Fruit fly (Drosophila melanogaster) whole organism, embryonic: ENCODE measurements around the gene CG13482.

Experiments used
- Ada2b ChIP-seq: fragments of 200-800 bp; sonication (Bioruptor generic); IDR thresholded peaks from 2 replicates; pipeline ENCODE4 v1.3.6; 2022; ENCODE audit warnings: missing biosample characterization, missing genetic modification characterization
- Atf-2 ChIP-seq: fragments of 200-800 bp; sonication (Bioruptor generic); optimal IDR thresholded peaks from 2 replicates; lab custom pipeline; 2016; ENCODE audit warnings: missing biosample characterization, missing genetic modification characterization
- Awh ChIP-seq: fragments of 200-800 bp; sonication (Bioruptor generic); IDR thresholded peaks from 2 replicates; pipeline ENCODE4, ENCODE4 v1.3.6; 2022; ENCODE audit warnings: missing biosample characterization, missing genetic modification characterization
- B-H2 ChIP-seq: fragments of 200-800 bp; sonication (Bioruptor generic); optimal IDR thresholded peaks from 2 replicates; lab custom pipeline; 2018; ENCODE audit warnings: missing biosample characterization, mild to moderate bottlenecking, missing genetic modification characterization
- Bgb ChIP-seq: fragments of 200-800 bp; sonication (Bioruptor generic); IDR thresholded peaks from 2 replicates; pipeline ENCODE4 v1.3.6; 2022; ENCODE audit warnings: missing biosample characterization, missing genetic modification characterization; ENCODE audit not compliant: partially characterized antibody
- Blimp-1 ChIP-seq: fragments of 200-800 bp; sonication (Bioruptor generic); optimal IDR thresholded peaks from 3 replicates; lab custom pipeline; 2018; ENCODE audit warnings: missing biosample characterization, missing genetic modification characterization, mild to moderate bottlenecking, moderate library complexity, missing genetic modification reagents
- BtbVII ChIP-seq: fragments of 200-800 bp; sonication (Bioruptor generic); optimal IDR thresholded peaks from 3 replicates; lab custom pipeline; 2017; ENCODE audit warnings: missing biosample characterization, mild to moderate bottlenecking, missing genetic modification characterization
- CG11696 ChIP-seq: fragments of 200-800 bp; sonication (Bioruptor generic); IDR thresholded peaks from 2 replicates; pipeline ENCODE4 v1.3.6; 2022; ENCODE audit warnings: missing biosample characterization, missing genetic modification characterization
- CG12299 ChIP-seq: fragments of 200-800 bp; sonication (Bioruptor generic); optimal IDR thresholded peaks from 2 replicates; lab custom pipeline; 2018; ENCODE audit warnings: missing biosample characterization, mild to moderate bottlenecking, missing genetic modification characterization
- CG15073 ChIP-seq: fragments of 200-800 bp; sonication (Bioruptor generic); optimal IDR thresholded peaks from 2 replicates; lab custom pipeline; 2016; ENCODE audit warnings: missing biosample characterization, missing genetic modification characterization
- CG15269 ChIP-seq: fragments of 200-800 bp; sonication (Bioruptor generic); optimal IDR thresholded peaks from 2 replicates; lab custom pipeline; 2018; ENCODE audit warnings: missing biosample characterization, mild to moderate bottlenecking, missing genetic modification characterization, moderate library complexity
- CG17359 ChIP-seq: fragments of 200-800 bp; sonication (Bioruptor generic); optimal IDR thresholded peaks from 3 replicates; lab custom pipeline; 2018; ENCODE audit warnings: missing biosample characterization, mild to moderate bottlenecking, missing genetic modification characterization, moderate library complexity
- CG17612 ChIP-seq: fragments of 200-800 bp; sonication (Bioruptor generic); IDR thresholded peaks from 2 replicates; pipeline ENCODE4 v1.3.6; 2022; ENCODE audit warnings: missing biosample characterization, missing genetic modification characterization
- CG18764 ChIP-seq: fragments of 200-800 bp; sonication (Bioruptor generic); optimal IDR thresholded peaks from 3 replicates; lab custom pipeline; 2016; ENCODE audit warnings: missing biosample characterization, missing genetic modification characterization
- CG2116 ChIP-seq: fragments of 200-800 bp; sonication (Bioruptor generic); optimal IDR thresholded peaks from 3 replicates; lab custom pipeline; 2018; ENCODE audit warnings: missing biosample characterization, mild to moderate bottlenecking, missing genetic modification characterization
- CG31388 ChIP-seq: fragments of 200-800 bp; sonication (Bioruptor generic); optimal IDR thresholded peaks from 2 replicates; lab custom pipeline; 2016; ENCODE audit warnings: missing biosample characterization, missing genetic modification characterization
- CG31441 ChIP-seq: fragments of 200-800 bp; sonication (Bioruptor generic); IDR thresholded peaks from 2 replicates; pipeline ENCODE4 v1.3.6; 2022; ENCODE audit warnings: missing biosample characterization, missing genetic modification characterization
- CG4282 ChIP-seq: fragments of 200-800 bp; sonication (Bioruptor generic); optimal IDR thresholded peaks from 2 replicates; lab custom pipeline; 2016; ENCODE audit warnings: missing biosample characterization, missing genetic modification characterization
- CG4424 ChIP-seq: fragments of 200-800 bp; sonication (Bioruptor generic); optimal IDR thresholded peaks from 3 replicates; lab custom pipeline; 2016; ENCODE audit warnings: missing biosample characterization, missing genetic modification characterization
- CG4707 ChIP-seq: fragments of 200-800 bp; sonication (Bioruptor generic); optimal IDR thresholded peaks from 2 replicates; lab custom pipeline; 2018; ENCODE audit warnings: missing biosample characterization, mild to moderate bottlenecking, missing genetic modification characterization, moderate library complexity
- CG4730 ChIP-seq: fragments of 200-800 bp; sonication (Bioruptor generic); IDR thresholded peaks from 2 replicates; pipeline ENCODE4 v1.3.6; 2022; ENCODE audit warnings: missing biosample characterization, missing genetic modification characterization
- CG5953 ChIP-seq: fragments of 200-800 bp; sonication (Bioruptor generic); IDR thresholded peaks from 2 replicates; pipeline ENCODE4 v1.3.6; 2022; ENCODE audit warnings: missing biosample characterization, missing genetic modification characterization
- CG6272 ChIP-seq: fragments of 200-800 bp; sonication (Bioruptor generic); IDR thresholded peaks from 2 replicates; pipeline ENCODE4 v1.3.6; 2022; ENCODE audit warnings: missing biosample characterization, missing genetic modification characterization
- CG8359 ChIP-seq: fragments of 200-800 bp; sonication (Bioruptor generic); optimal IDR thresholded peaks from 2 replicates; lab custom pipeline; 2017; ENCODE audit warnings: missing biosample characterization, mild to moderate bottlenecking, missing genetic modification characterization, borderline replicate concordance
- CG8765 ChIP-seq: fragments of 200-800 bp; sonication (Bioruptor generic); IDR thresholded peaks from 2 replicates; pipeline ENCODE4 v1.3.6; 2022; ENCODE audit warnings: missing biosample characterization, missing genetic modification characterization
- CG9817 ChIP-seq: fragments of 200-800 bp; sonication (Bioruptor generic); optimal IDR thresholded peaks from 2 replicates; lab custom pipeline; 2018; ENCODE audit warnings: missing biosample characterization, mild to moderate bottlenecking, missing genetic modification characterization, moderate library complexity
- CG9876 ChIP-seq: fragments of 200-800 bp; sonication (Bioruptor generic); optimal IDR thresholded peaks from 2 replicates; lab custom pipeline; 2016; ENCODE audit warnings: missing biosample characterization, missing genetic modification characterization
- Dref ChIP-seq: fragments of 200-800 bp; sonication (Bioruptor generic); IDR thresholded peaks from 2 replicates; pipeline ENCODE4 v1.3.6; 2022; ENCODE audit warnings: missing biosample characterization, missing genetic modification characterization
- Drgx ChIP-seq: fragments of 200-800 bp; sonication (Bioruptor generic); IDR thresholded peaks from 2 replicates; pipeline ENCODE4 v1.3.6; 2022; ENCODE audit warnings: missing biosample characterization, missing genetic modification characterization
- HmgD ChIP-seq: fragments of 200-800 bp; sonication (Bioruptor generic); optimal IDR thresholded peaks from 3 replicates; lab custom pipeline; 2016; ENCODE audit warnings: missing biosample characterization, missing genetic modification characterization
- Hmx ChIP-seq: fragments of 200-800 bp; sonication (Bioruptor generic); optimal IDR thresholded peaks from 2 replicates; lab custom pipeline; 2016; ENCODE audit warnings: missing biosample characterization, missing genetic modification characterization
- Hr78 ChIP-seq, 2 experiments: fragments of 200-800 bp in 1 of 2; fragments of >200 bp in 1 of 2; sonication (Bioruptor generic) in 1 of 2; optimal IDR thresholded peaks; 2 replicates each; lab custom pipeline; 2017 to 2019; ENCODE audit warnings: missing biosample characterization in 2 of 2, missing genetic modification characterization in 2 of 2, mild to moderate bottlenecking in 1 of 2, moderate library complexity in 1 of 2
- Side ChIP-seq: fragments of 200-800 bp; sonication (Bioruptor generic); optimal IDR thresholded peaks from 2 replicates; lab custom pipeline; 2016; ENCODE audit warnings: missing biosample characterization, missing genetic modification characterization
- ap ChIP-seq: fragments of 200-800 bp; sonication (Bioruptor generic); IDR thresholded peaks from 2 replicates; pipeline ENCODE4 v1.3.6; 2022; ENCODE audit warnings: missing biosample characterization, missing genetic modification characterization
- bowl ChIP-seq: fragments of 200-800 bp; sonication (Bioruptor generic); IDR thresholded peaks from 2 replicates; pipeline ENCODE4 v1.3.6; 2022; ENCODE audit warnings: missing biosample characterization, missing genetic modification characterization
- chn ChIP-seq: fragments of 200-800 bp; sonication (Bioruptor generic); optimal IDR thresholded peaks from 2 replicates; lab custom pipeline; 2016; ENCODE audit warnings: missing biosample characterization, missing genetic modification characterization
- crp ChIP-seq, 2 experiments: fragments of 200-800 bp; sonication (Bioruptor generic); optimal IDR thresholded peaks; 2 replicates in 1 of 2; 3 replicates in 1 of 2; lab custom pipeline; 2017; ENCODE audit warnings: missing biosample characterization in 2 of 2, missing genetic modification characterization in 2 of 2, mild to moderate bottlenecking in 1 of 2, moderate library complexity in 1 of 2
- dpn ChIP-seq, 2 experiments: fragments of 200-800 bp; sonication (Bioruptor generic); optimal IDR thresholded peaks; 3 replicates each; lab custom pipeline; 2016; ENCODE audit warnings: missing biosample characterization in 2 of 2, missing genetic modification characterization in 2 of 2
- eyg ChIP-seq: fragments of 200-800 bp; sonication (Bioruptor generic); optimal IDR thresholded peaks from 3 replicates; lab custom pipeline; 2016; ENCODE audit warnings: missing biosample characterization, missing genetic modification characterization
- hbn ChIP-seq: fragments of 200-800 bp; sonication (Bioruptor generic); IDR thresholded peaks from 2 replicates; pipeline ENCODE4 v1.3.6; 2022; ENCODE audit warnings: missing biosample characterization, missing genetic modification characterization; ENCODE audit not compliant: partially characterized antibody
- jigr1 ChIP-seq: fragments of 200-800 bp; sonication (Bioruptor generic); IDR thresholded peaks from 3 replicates; pipeline ENCODE4 v1.3.6; 2022; ENCODE audit warnings: missing biosample characterization, missing genetic modification characterization
- nom ChIP-seq: fragments of 200-800 bp; sonication (Bioruptor generic); optimal IDR thresholded peaks from 2 replicates; lab custom pipeline; 2017; ENCODE audit warnings: missing biosample characterization, missing genetic modification characterization, mild to moderate bottlenecking, moderate library complexity, missing genetic modification reagents
- pb ChIP-seq: fragments of 200-800 bp; sonication (Bioruptor generic); optimal IDR thresholded peaks from 3 replicates; lab custom pipeline; 2016; ENCODE audit warnings: missing biosample characterization, missing genetic modification characterization
- ro ChIP-seq: fragments of 200-800 bp; sonication (Bioruptor generic); IDR thresholded peaks from 2 replicates; pipeline ENCODE4 v1.3.6; 2022; ENCODE audit warnings: missing biosample characterization, missing genetic modification characterization
- row ChIP-seq: fragments of 200-800 bp; sonication (Bioruptor generic); IDR thresholded peaks from 3 replicates; pipeline ENCODE4 v1.3.6; 2022; ENCODE audit warnings: missing biosample characterization, missing genetic modification characterization
- sc ChIP-seq, 3 experiments: fragments of >200 bp in 2 of 3; fragments of 200-800 bp in 1 of 3; sonication (Bioruptor generic) in 1 of 3; optimal IDR thresholded peaks; 2 replicates in 2 of 3; 3 replicates in 1 of 3; lab custom pipeline; 2017; ENCODE audit warnings: mild to moderate bottlenecking in 1 of 3, missing biosample characterization in 1 of 3, missing genetic modification characterization in 1 of 3, missing genetic modification reagents in 1 of 3
- seq ChIP-seq: fragments of 200-800 bp; sonication (Bioruptor generic); IDR thresholded peaks from 2 replicates; pipeline ENCODE4 v1.3.6; 2022; ENCODE audit warnings: missing biosample characterization, missing genetic modification characterization
- sim ChIP-seq: fragments of 200-800 bp; sonication (Bioruptor generic); IDR thresholded peaks from 2 replicates; pipeline ENCODE4 v1.3.6; 2022; ENCODE audit warnings: missing biosample characterization, missing genetic modification characterization
- sr ChIP-seq: fragments of 200-800 bp; sonication (Bioruptor generic); IDR thresholded peaks from 3 replicates; pipeline ENCODE4 v1.3.6; 2022; ENCODE audit warnings: missing biosample characterization, missing genetic modification characterization
- sug ChIP-seq: fragments of 200-800 bp; optimal IDR thresholded peaks from 2 replicates; lab custom pipeline; 2019; ENCODE audit warnings: missing biosample characterization, mild to moderate bottlenecking, missing genetic modification characterization, moderate library complexity
- ttk ChIP-seq: fragments of 200-800 bp; sonication (Bioruptor generic); IDR thresholded peaks from 2 replicates; pipeline ENCODE4 v2.1.2; 2022; ENCODE audit warnings: missing biosample characterization, missing genetic modification characterization
- wor ChIP-seq: fragments of 200-800 bp; sonication (Bioruptor generic); IDR thresholded peaks from 2 replicates; pipeline ENCODE4 v1.3.6; 2022; ENCODE audit warnings: missing biosample characterization, missing genetic modification characterization

The CG13482 gene

DNA sequence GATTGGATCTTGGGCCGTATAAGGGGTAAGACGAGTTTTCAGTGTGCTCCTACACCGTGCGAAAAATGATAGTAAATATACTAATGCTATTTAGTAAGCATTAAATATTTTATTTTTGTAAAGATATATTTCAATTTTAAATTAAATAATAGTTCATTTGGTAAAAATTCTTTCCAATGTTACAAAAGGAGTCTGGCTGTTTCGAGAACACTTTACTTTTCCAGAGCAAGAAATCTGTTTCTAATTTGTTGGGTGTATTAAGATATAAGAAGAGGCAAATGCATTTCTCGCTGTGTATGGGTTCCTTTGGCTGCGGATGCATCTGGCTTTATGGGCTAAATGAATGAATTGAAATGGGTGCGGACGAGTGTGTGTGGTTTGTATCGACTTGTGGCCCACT, 3.9 kb upstream of the CG13482 start (continued):
- peak; percentile 46 for TF ChIP-seq CG4730 (GFP tag; lab: Robert Waterston, UW)
- no peak for TF ChIP-seq CG8765 (GFP tag; lab: Robert Waterston, UW)
- no peak for TF ChIP-seq sim (GFP tag; lab: Robert Waterston, UW)
- no peak for TF ChIP-seq CG6272 (GFP tag; lab: Robert Waterston, UW)
- peak; percentile 5 for TF ChIP-seq CG12299
- TF ChIP-seq Side (GFP tag; lab: Kevin White, UChicago): no peak
- TF ChIP-seq Hr78 (GFP tag; optimal IDR thresholded peaks at IDR 0.05; lab: Kevin White, UChicago): no peak
- no peak for TF ChIP-seq CG8359 (GFP tag; lab: Kevin White, UChicago)
- TF ChIP-seq CG9817 (tag; lab: Kevin White, UChicago): peak; percentile 21
- TF ChIP-seq Blimp-1 (GFP tag; lab: Kevin White, UChicago): peak; percentile 72
- TF ChIP-seq bowl: no peak
- TF ChIP-seq CG31388 (GFP tag; lab: Kevin White, UChicago): no peak
- peak in 1 of 2 experiments; percentile 37 for TF ChIP-seq dpn (GFP tag; optimal IDR thresholded peaks at IDR 0.05; lab: Kevin White, UChicago)
- TF ChIP-seq CG15269 (tag; lab: Kevin White, UChicago): peak; percentile 64
- TF ChIP-seq Bgb (GFP tag; lab: Robert Waterston, UW): no peak
- TF ChIP-seq row (GFP tag; lab: Robert Waterston, UW): peak; percentile 64
- TF ChIP-seq Drgx (GFP tag; lab: Robert Waterston, UW): no peak
- no peak; the same call in 2 of the 3 replicates for TF ChIP-seq jigr1 (GFP tag; lab: Robert Waterston, UW)
- TF ChIP-seq Dref (GFP tag; lab: Robert Waterston, UW): no peak
- TF ChIP-seq CG17359 (tag; lab: Kevin White, UChicago): peak; percentile 72
- TF ChIP-seq CG4282: no peak
- no peak for TF ChIP-seq sr (GFP tag; lab: Robert Waterston, UW)
- TF ChIP-seq eyg (GFP tag; lab: Kevin White, UChicago): no peak
- peak; percentile 9 for TF ChIP-seq CG2116 (GFP tag; lab: Kevin White, UChicago)
- no peak for TF ChIP-seq pb (GFP tag; lab: Kevin White, UChicago)
- TF ChIP-seq seq (GFP tag; lab: Robert Waterston, UW): no peak
- TF ChIP-seq Ada2b (GFP tag; lab: Robert Waterston, UW): no peak
- no peak for TF ChIP-seq ro (GFP tag; lab: Robert Waterston, UW)
- TF ChIP-seq Hmx (GFP tag; lab: Kevin White, UChicago): no peak
- no peak for TF ChIP-seq CG15073 (GFP tag; lab: Kevin White, UChicago)
- TF ChIP-seq BtbVII (GFP tag; lab: Kevin White, UChicago): peak; percentile 15
- TF ChIP-seq chn (GFP tag; lab: Kevin White, UChicago): no peak
- TF ChIP-seq CG4424 (GFP tag; lab: Kevin White, UChicago): peak; percentile 70
- peak; percentile 30; the same call in 1 of the 2 replicates for TF ChIP-seq ttk (GFP tag; lab: Robert Waterston, UW)
- no peak for TF ChIP-seq HmgD (GFP tag; lab: Kevin White, UChicago)
- no peak for TF ChIP-seq CG17612
- TF ChIP-seq CG11696: no peak
- TF ChIP-seq sug (tag; lab: Kevin White, UChicago): no peak
- peak; percentile 23 for TF ChIP-seq CG4707
- TF ChIP-seq CG5953 (GFP tag; lab: Robert Waterston, UW): no peak
- TF ChIP-seq sc (optimal IDR thresholded peaks at IDR 0.05; lab: Kevin White, UChicago): no peak
- TF ChIP-seq sc (GFP tag; optimal IDR thresholded peaks at IDR 0.05; lab: Kevin White, UChicago): peak; percentile 56
- peak; percentile 21; the same call in 1 of the 2 replicates for TF ChIP-seq wor (GFP tag; lab: Robert Waterston, UW)
- TF ChIP-seq hbn (GFP tag; lab: Robert Waterston, UW): no peak
- TF ChIP-seq B-H2 (GFP tag; lab: Kevin White, UChicago): no peak
- TF ChIP-seq CG18764 (GFP tag; lab: Kevin White, UChicago): no peak
- TF ChIP-seq nom (GFP tag; lab: Kevin White, UChicago): no peak
- no peak for TF ChIP-seq crp (GFP tag; optimal IDR thresholded peaks at IDR 0.05; lab: Kevin White, UChicago)
- no peak for TF ChIP-seq ap
- peak; percentile 83 for TF ChIP-seq CG31441 (GFP tag; lab: Robert Waterston, UW)
- TF ChIP-seq CG9876: no peak
- no peak for TF ChIP-seq Awh (GFP tag; lab: Robert Waterston, UW)
- no peak for TF ChIP-seq Atf-2 (GFP tag; lab: Kevin White, UChicago)
